Fruit fly (Drosophila melanogaster) whole organism, embryonic: ENCODE results near the gene Ppm1.

Experiments
- Aef1 ChIP-seq: fragments of 200-800 bp; sonication (Bioruptor generic); IDR thresholded peaks from 3 replicates; pipeline ENCODE4 v1.3.6; 2022; ENCODE audit warnings: missing biosample characterization, missing genetic modification characterization
- Atf3 ChIP-seq: fragments of 200-800 bp; sonication (Bioruptor generic); optimal IDR thresholded peaks from 3 replicates; lab custom pipeline; 2016; ENCODE audit warnings: missing biosample characterization, missing genetic modification characterization
- B-H2 ChIP-seq: fragments of 200-800 bp; sonication (Bioruptor generic); optimal IDR thresholded peaks from 2 replicates; lab custom pipeline; 2018; ENCODE audit warnings: missing biosample characterization, mild to moderate bottlenecking, missing genetic modification characterization
- Bgb ChIP-seq: fragments of 200-800 bp; sonication (Bioruptor generic); IDR thresholded peaks from 2 replicates; pipeline ENCODE4 v1.3.6; 2022; ENCODE audit warnings: missing biosample characterization, missing genetic modification characterization; ENCODE audit not compliant: partially characterized antibody
- CG10462 ChIP-seq: fragments of 200-800 bp; sonication (Bioruptor generic); optimal IDR thresholded peaks from 2 replicates; lab custom pipeline; 2016; ENCODE audit warnings: missing biosample characterization, missing genetic modification characterization
- CG10979 ChIP-seq: fragments of 200-800 bp; sonication (Bioruptor generic); optimal IDR thresholded peaks from 2 replicates; lab custom pipeline; 2018; ENCODE audit warnings: missing biosample characterization, mild to moderate bottlenecking, missing genetic modification characterization, moderate library complexity
- CG11085 ChIP-seq: fragments of 200-800 bp; sonication (Bioruptor generic); IDR thresholded peaks from 2 replicates; pipeline ENCODE4 v1.3.6; 2022; ENCODE audit warnings: missing biosample characterization, missing genetic modification characterization
- CG11456 ChIP-seq: fragments of 200-800 bp; sonication (Bioruptor generic); IDR thresholded peaks from 3 replicates; pipeline ENCODE4 v1.3.6; 2022; ENCODE audit warnings: missing biosample characterization, missing genetic modification characterization
- CG12071 ChIP-seq: fragments of 200-800 bp; sonication (Bioruptor generic); optimal IDR thresholded peaks from 3 replicates; lab custom pipeline; 2018; ENCODE audit warnings: missing biosample characterization, mild to moderate bottlenecking, missing genetic modification characterization
- CG12219 ChIP-seq: fragments of 200-800 bp; sonication (Bioruptor generic); optimal IDR thresholded peaks from 3 replicates; lab custom pipeline; 2018; ENCODE audit warnings: missing biosample characterization, mild to moderate bottlenecking, missing genetic modification characterization
- CG14050 ChIP-seq: fragments of 200-800 bp; sonication (Bioruptor generic); IDR thresholded peaks from 3 replicates; pipeline ENCODE4 v1.3.6; 2022; ENCODE audit warnings: missing biosample characterization, missing genetic modification characterization
- CG17359 ChIP-seq: fragments of 200-800 bp; sonication (Bioruptor generic); optimal IDR thresholded peaks from 3 replicates; lab custom pipeline; 2018; ENCODE audit warnings: missing biosample characterization, mild to moderate bottlenecking, missing genetic modification characterization, moderate library complexity
- CG2889 ChIP-seq: fragments of 200-800 bp; sonication (Bioruptor generic); IDR thresholded peaks from 3 replicates; pipeline ENCODE4 v1.3.6; 2022; ENCODE audit warnings: missing biosample characterization, missing genetic modification characterization
- CG32532 ChIP-seq: fragments of 200-800 bp; sonication (Bioruptor generic); IDR thresholded peaks from 2 replicates; pipeline ENCODE4 v1.3.6; 2022; ENCODE audit warnings: missing biosample characterization, missing genetic modification characterization
- CG32772 ChIP-seq: fragments of 200-800 bp; sonication (Bioruptor generic); IDR thresholded peaks from 2 replicates; pipeline ENCODE4 v1.3.6; 2022; ENCODE audit warnings: missing biosample characterization, missing genetic modification characterization
- CG4360 ChIP-seq: fragments of 200-800 bp; sonication (Bioruptor generic); IDR thresholded peaks from 2 replicates; pipeline ENCODE4 v1.3.6; 2022; ENCODE audit warnings: missing biosample characterization, missing genetic modification characterization
- CG5953 ChIP-seq: fragments of 200-800 bp; sonication (Bioruptor generic); IDR thresholded peaks from 2 replicates; pipeline ENCODE4 v1.3.6; 2022; ENCODE audit warnings: missing biosample characterization, missing genetic modification characterization
- CG7357 ChIP-seq: fragments of 200-800 bp; sonication (Bioruptor generic); IDR thresholded peaks from 3 replicates; pipeline ENCODE4 v1.3.6; 2022; ENCODE audit warnings: missing biosample characterization, missing genetic modification characterization
- CG7745 ChIP-seq: fragments of 200-800 bp; sonication (Bioruptor generic); optimal IDR thresholded peaks from 2 replicates; lab custom pipeline; 2018; ENCODE audit warnings: missing biosample characterization, mild to moderate bottlenecking, missing genetic modification characterization, moderate library complexity
- CG7928 ChIP-seq: fragments of 200-800 bp; sonication (Bioruptor generic); optimal IDR thresholded peaks from 2 replicates; lab custom pipeline; 2017; ENCODE audit warnings: missing biosample characterization, mild to moderate bottlenecking, missing genetic modification characterization
- CG7963 ChIP-seq: fragments of 200-800 bp; sonication (Bioruptor generic); IDR thresholded peaks from 3 replicates; pipeline ENCODE4 v1.3.6; 2022; ENCODE audit warnings: missing biosample characterization, missing genetic modification characterization; ENCODE audit not compliant: partially characterized antibody
- CG8924 ChIP-seq: fragments of 200-800 bp; optimal IDR thresholded peaks from 3 replicates; lab custom pipeline; 2019; ENCODE audit warnings: missing biosample characterization, mild to moderate bottlenecking, missing genetic modification characterization, moderate library complexity
- CTCF ChIP-seq: fragments of 200-800 bp; sonication (Bioruptor generic); optimal IDR thresholded peaks from 2 replicates; lab custom pipeline; 2017; ENCODE audit warnings: missing biosample characterization, mild to moderate bottlenecking, missing genetic modification characterization, moderate library complexity
- D19B ChIP-seq: fragments of 200-800 bp; sonication (Bioruptor generic); optimal IDR thresholded peaks from 2 replicates; lab custom pipeline; 2017; ENCODE audit warnings: missing biosample characterization, mild to moderate bottlenecking, missing genetic modification characterization
- Dad ChIP-seq: fragments of 200-800 bp; sonication (Bioruptor generic); optimal IDR thresholded peaks from 3 replicates; lab custom pipeline; 2016; ENCODE audit warnings: missing biosample characterization, missing genetic modification characterization
- Dip2 ChIP-seq: fragments of 200-800 bp; sonication (Bioruptor generic); IDR thresholded peaks from 2 replicates; pipeline ENCODE4 v1.3.6; 2022; ENCODE audit warnings: missing biosample characterization, missing genetic modification characterization
- Gsc ChIP-seq: fragments of 200-800 bp; sonication (Bioruptor generic); IDR thresholded peaks from 2 replicates; pipeline ENCODE4 v1.3.6; 2022; ENCODE audit warnings: missing biosample characterization, missing genetic modification characterization
- Gug ChIP-seq: fragments of 200-800 bp; sonication (Bioruptor generic); IDR thresholded peaks from 4 replicates; pipeline ENCODE4 v1.3.6; 2022; ENCODE audit warnings: missing biosample characterization, missing genetic modification characterization
- Hand ChIP-seq: fragments of 200-800 bp; sonication (Bioruptor generic); optimal IDR thresholded peaks from 2 replicates; lab custom pipeline; 2017; ENCODE audit warnings: mild to moderate bottlenecking, missing biosample characterization, missing genetic modification reagents, missing genetic modification characterization
- Hr3 ChIP-seq: fragments of 200-800 bp; sonication (Bioruptor generic); optimal IDR thresholded peaks from 3 replicates; lab custom pipeline; 2016; ENCODE audit warnings: missing biosample characterization, missing genetic modification characterization
- Lpt ChIP-seq: fragments of >200 bp; optimal IDR thresholded peaks from 2 replicates; lab custom pipeline; 2018; ENCODE audit warnings: missing biosample characterization, missing genetic modification characterization
- Max ChIP-seq: fragments of 200-800 bp; sonication (Bioruptor generic); optimal IDR thresholded peaks from 2 replicates; lab custom pipeline; 2016; ENCODE audit warnings: missing biosample characterization, mild to moderate bottlenecking, missing genetic modification characterization
- Meics ChIP-seq: fragments of 200-800 bp; sonication (Bioruptor generic); optimal IDR thresholded peaks from 2 replicates; lab custom pipeline; 2017; ENCODE audit warnings: missing biosample characterization, mild to moderate bottlenecking, missing genetic modification characterization
- Mes4 ChIP-seq: fragments of 200-800 bp; sonication (Bioruptor generic); optimal IDR thresholded peaks from 2 replicates; lab custom pipeline; 2016; ENCODE audit warnings: missing biosample characterization, missing genetic modification characterization
- al ChIP-seq: fragments of 200-800 bp; sonication (Bioruptor generic); IDR thresholded peaks from 2 replicates; pipeline ENCODE4 v1.3.6; 2022; ENCODE audit warnings: missing biosample characterization, missing genetic modification characterization
- crc ChIP-seq: fragments of 200-800 bp; sonication (Bioruptor generic); optimal IDR thresholded peaks from 2 replicates; lab custom pipeline; 2016; ENCODE audit warnings: missing biosample characterization, missing genetic modification characterization
- da ChIP-seq: fragments of 200-800 bp; sonication (Bioruptor generic); optimal IDR thresholded peaks from 2 replicates; lab custom pipeline; 2016; ENCODE audit warnings: missing biosample characterization, missing genetic modification characterization
- dm ChIP-seq: fragments of 200-800 bp; sonication (Bioruptor generic); optimal IDR thresholded peaks from 3 replicates; lab custom pipeline; 2016; ENCODE audit warnings: missing biosample characterization, missing genetic modification characterization
- hth ChIP-seq: fragments of >200 bp; optimal IDR thresholded peaks from 2 replicates; lab custom pipeline; 2017; ENCODE audit warnings: inconsistent platforms
- jumu ChIP-seq: fragments of 200-800 bp; sonication (Bioruptor generic); optimal IDR thresholded peaks from 3 replicates; lab custom pipeline; 2016; ENCODE audit warnings: missing biosample characterization, missing genetic modification characterization
- maf-S ChIP-seq: fragments of 200-800 bp; sonication (Bioruptor generic); optimal IDR thresholded peaks from 2 replicates; lab custom pipeline; 2016; ENCODE audit warnings: missing biosample characterization, missing genetic modification characterization
- nau ChIP-seq: fragments of 200-800 bp; sonication (Bioruptor generic); optimal IDR thresholded peaks from 3 replicates; lab custom pipeline; 2017; ENCODE audit warnings: missing biosample characterization, mild to moderate bottlenecking, missing genetic modification characterization, missing genetic modification reagents
- prd ChIP-seq, 3 experiments: fragments of >200 bp in 2 of 3; fragments of 200-800 bp in 1 of 3; sonication (Bioruptor generic) in 1 of 3; optimal IDR thresholded peaks in 2 of 3; IDR thresholded peaks in 1 of 3; 2 replicates in 2 of 3; 3 replicates in 1 of 3; pipeline versions ENCODE4 v1.3.6 to Lab custom; 2017 to 2022; ENCODE audit warnings: missing biosample characterization in 1 of 3, missing genetic modification characterization in 1 of 3
- ranshi ChIP-seq: fragments of 200-800 bp; sonication (Bioruptor generic); IDR thresholded peaks from 2 replicates; pipeline ENCODE4 v1.3.6; 2022; ENCODE audit warnings: missing biosample characterization, missing genetic modification characterization
- row ChIP-seq: fragments of 200-800 bp; sonication (Bioruptor generic); IDR thresholded peaks from 3 replicates; pipeline ENCODE4 v1.3.6; 2022; ENCODE audit warnings: missing biosample characterization, missing genetic modification characterization
- seq ChIP-seq: fragments of 200-800 bp; sonication (Bioruptor generic); IDR thresholded peaks from 2 replicates; pipeline ENCODE4 v1.3.6; 2022; ENCODE audit warnings: missing biosample characterization, missing genetic modification characterization
- sob ChIP-seq: fragments of 200-800 bp; sonication (Bioruptor generic); IDR thresholded peaks from 2 replicates; pipeline ENCODE4 v1.3.6; 2022; ENCODE audit warnings: missing biosample characterization, missing genetic modification characterization
- sug ChIP-seq: fragments of 200-800 bp; optimal IDR thresholded peaks from 2 replicates; lab custom pipeline; 2019; ENCODE audit warnings: missing biosample characterization, mild to moderate bottlenecking, missing genetic modification characterization, moderate library complexity
- tgo ChIP-seq: fragments of 200-800 bp; sonication (Bioruptor generic); IDR thresholded peaks from 3 replicates; pipeline ENCODE4 v1.3.6; 2022; ENCODE audit warnings: missing biosample characterization, missing genetic modification characterization
- z ChIP-seq: fragments of 200-800 bp; sonication (Bioruptor generic); IDR thresholded peaks from 3 replicates; pipeline ENCODE4 v1.3.6; 2022; ENCODE audit warnings: missing biosample characterization, missing genetic modification characterization

Ppm1 gene

dm6 chr3L:589290-590281 is 8.4 kb downstream of the Ppm1 start (continued):
- peak; percentile 40 for TF ChIP-seq CG7745 (tag; lab: Kevin White, UChicago)
- TF ChIP-seq hth (lab: Kevin White, UChicago) = no peak
- peak; percentile 52 for TF ChIP-seq Max (GFP tag; lab: Kevin White, UChicago)
- peak; percentile 95 for TF ChIP-seq Gug (GFP tag; lab: Robert Waterston, UW)
- peak; percentile 85 for TF ChIP-seq CG5953
- peak; percentile 93 for TF ChIP-seq CG12071 (GFP tag; lab: Kevin White, UChicago)
- peak; percentile 89 for TF ChIP-seq Aef1 (GFP tag; lab: Robert Waterston, UW)
- TF ChIP-seq sob (GFP tag; lab: Robert Waterston, UW) = peak; percentile 93
- TF ChIP-seq Gsc (GFP tag; lab: Robert Waterston, UW) = peak; percentile 77
- peak; percentile 92 for TF ChIP-seq Dad (GFP tag; lab: Kevin White, UChicago)
- peak; percentile 91 for TF ChIP-seq ranshi
- TF ChIP-seq CG11456 (GFP tag; lab: Robert Waterston, UW) = peak; percentile 95
- TF ChIP-seq Lpt (GFP tag; lab: Kevin White, UChicago) = no peak
- peak; percentile 88 for TF ChIP-seq Atf3
- TF ChIP-seq sug (tag; lab: Kevin White, UChicago) = peak; percentile 86
- TF ChIP-seq z (GFP tag; lab: Robert Waterston, UW) = peak; percentile 63; the same call in 2 of the 3 replicates
- peak; percentile 74 for TF ChIP-seq Hand (GFP tag; lab: Kevin White, UChicago)
- TF ChIP-seq Dip2 (GFP tag; lab: Robert Waterston, UW) = no peak
- peak; percentile 85 for TF ChIP-seq CG12219
- TF ChIP-seq tgo (GFP tag; lab: Robert Waterston, UW) = peak; percentile 90
- peak; percentile 85 for TF ChIP-seq CG2889 (GFP tag; lab: Robert Waterston, UW)
- TF ChIP-seq seq (GFP tag; lab: Robert Waterston, UW) = peak; percentile 81
- peak; percentile 91 for TF ChIP-seq maf-S (GFP tag; lab: Kevin White, UChicago)
- TF ChIP-seq CTCF (GFP tag; lab: Kevin White, UChicago) = peak; percentile 8
- TF ChIP-seq Hr3 (GFP tag; lab: Kevin White, UChicago) = peak; percentile 84
- TF ChIP-seq CG32772 (GFP tag; lab: Robert Waterston, UW) = peak; percentile 91
- TF ChIP-seq CG10462 (GFP tag; lab: Kevin White, UChicago) = peak; percentile 57
- no peak for TF ChIP-seq prd (optimal IDR thresholded peaks at IDR 0.05; lab: Kevin White, UChicago)
- peak; percentile 94 for TF ChIP-seq prd (GFP tag; IDR thresholded peaks at IDR 0.05; lab: Robert Waterston, UW)
- TF ChIP-seq jumu (GFP tag; lab: Kevin White, UChicago) = peak; percentile 94
- no peak for TF ChIP-seq Bgb (GFP tag; lab: Robert Waterston, UW)
- TF ChIP-seq CG7928 (GFP tag; lab: Kevin White, UChicago) = peak; percentile 60
- peak; percentile 78 for TF ChIP-seq crc
- TF ChIP-seq CG10979 (tag; lab: Kevin White, UChicago) = peak; percentile 89
- peak; percentile 85 for TF ChIP-seq al (GFP tag; lab: Robert Waterston, UW)
- TF ChIP-seq CG14050 (GFP tag; lab: Robert Waterston, UW) = peak; percentile 85
- TF ChIP-seq CG11085 (GFP tag; lab: Robert Waterston, UW) = peak; percentile 85
- TF ChIP-seq CG4360 (GFP tag; lab: Robert Waterston, UW) = peak; percentile 62
- TF ChIP-seq CG7963 (GFP tag; lab: Robert Waterston, UW) = no peak
- TF ChIP-seq Mes4 (GFP tag; lab: Kevin White, UChicago) = peak; percentile 88
- TF ChIP-seq CG7357 (GFP tag; lab: Robert Waterston, UW) = peak; percentile 78
- peak; percentile 70 for TF ChIP-seq D19B (GFP tag; lab: Kevin White, UChicago)
- peak; percentile 88 for TF ChIP-seq Meics (GFP tag; lab: Kevin White, UChicago)
- peak; percentile 92 for TF ChIP-seq CG8924 (tag; lab: Kevin White, UChicago)
- TF ChIP-seq dm (GFP tag; lab: Kevin White, UChicago) = peak; percentile 84
- TF ChIP-seq nau (GFP tag; lab: Kevin White, UChicago) = no peak
- TF ChIP-seq CG32532 (GFP tag; lab: Robert Waterston, UW) = peak; percentile 96
- peak; percentile 90 for TF ChIP-seq CG17359 (tag; lab: Kevin White, UChicago)
- TF ChIP-seq row (GFP tag; lab: Robert Waterston, UW) = peak; percentile 95
- TF ChIP-seq B-H2 (GFP tag; lab: Kevin White, UChicago) = peak; percentile 87
- TF ChIP-seq da = peak; percentile 87
